Worm (Caenorhabditis elegans): ENCODE data around the gene C30A5.10.

DNA sequence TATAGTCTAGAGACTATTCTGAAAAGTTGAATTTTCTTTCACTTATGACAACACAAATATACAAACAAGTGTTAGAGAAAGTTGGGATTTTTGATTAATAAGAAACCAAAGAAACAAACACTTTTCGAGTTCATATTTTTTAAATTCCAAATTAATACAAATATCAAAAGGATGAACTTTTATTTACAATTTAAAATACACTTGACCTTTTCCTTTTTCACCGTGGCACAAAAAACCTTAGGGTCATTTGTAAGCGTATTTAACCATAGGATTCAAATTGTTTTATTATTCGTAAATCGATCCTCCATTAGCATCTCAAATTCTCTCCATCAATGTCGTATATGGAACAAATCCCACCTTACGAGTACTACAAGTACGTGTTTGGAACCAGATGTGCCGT, 26.2 kb upstream of the C30A5.10 start, which contains the start of gene C02F5.5:
- TF ChIP-seq nhr-25 (tag; optimal IDR thresholded peaks at IDR 0.05) (no peak), unc-39 (tag; optimal IDR thresholded peaks at IDR 0.05) (no peak), alr-1 (tag; optimal IDR thresholded peaks at IDR 0.05) (no peak), nhr-12 (tag; optimal IDR thresholded peaks at IDR 0.05) (no peak), unc-62 (GFP tag; optimal IDR thresholded peaks at IDR 0.05) (no peak), lin-39 (tag; optimal IDR thresholded peaks at IDR 0.05) (no peak), ama-1 (optimal IDR thresholded peaks at IDR 0.05) (no peak)
